Worm (Caenorhabditis elegans): ENCODE results near the gene F23F1.6.

ce11 chrII:44740-45139 is 7.6 kb upstream of the F23F1.6 start, which contains the start of gene rpoa-49:
- TF ChIP-seq pha-4 (tag; optimal IDR thresholded peaks at IDR 0.05) = no peak
- no peak for TF ChIP-seq nhr-11 (tag; optimal IDR thresholded peaks at IDR 0.05)
- TF ChIP-seq ref-2 (tag; optimal IDR thresholded peaks at IDR 0.05) = no peak
- no peak for TF ChIP-seq sdc-2 (tag; optimal IDR thresholded peaks at IDR 0.05)
- TF ChIP-seq odd-2 (tag; optimal IDR thresholded peaks at IDR 0.05) = no peak
- no peak for TF ChIP-seq sox-4 (tag; optimal IDR thresholded peaks at IDR 0.05)
- no peak for TF ChIP-seq hlh-13 (GFP tag; optimal IDR thresholded peaks at IDR 0.05)
- TF ChIP-seq dve-1 (tag; optimal IDR thresholded peaks at IDR 0.05) = no peak
- no peak for TF ChIP-seq tbx-2 (tag; optimal IDR thresholded peaks at IDR 0.05)
- no peak for TF ChIP-seq nhr-232 (tag; optimal IDR thresholded peaks at IDR 0.05)
- no peak for TF ChIP-seq gmeb-2 (tag; optimal IDR thresholded peaks at IDR 0.05)
- no peak for TF ChIP-seq pag-3 (tag; optimal IDR thresholded peaks at IDR 0.05; ENCODE audit: borderline replicate concordance)
- TF ChIP-seq pros-1 (tag; optimal IDR thresholded peaks at IDR 0.05) = no peak
